Worm (Caenorhabditis elegans) whole organism, late embryonic: ENCODE measurements around the gene T04C12.9.

ENCODE experiments used
- C38D4.7 ChIP-seq: fragments of 200-800 bp; sonication (Bioruptor generic); optimal IDR thresholded peaks from 2 replicates; lab custom pipeline; 2018; ENCODE audit warnings: mild to moderate bottlenecking, missing genetic modification characterization, moderate library complexity, missing compliant biosample characterization
- K02D7.2 ChIP-seq: sonication (generic microtip); optimal IDR thresholded peaks from 2 replicates; lab custom pipeline; 2017; ENCODE audit warnings: mild to moderate bottlenecking, missing genetic modification characterization, missing compliant biosample characterization
- T23F11.4 ChIP-seq: fragments of 200-800 bp; sonication (Bioruptor generic); optimal IDR thresholded peaks from 2 replicates; lab custom pipeline; 2018; ENCODE audit warnings: mild to moderate bottlenecking, missing genetic modification characterization, missing compliant biosample characterization
- Y22D7AL.16 ChIP-seq: sonication (generic microtip); optimal IDR thresholded peaks from 2 replicates; lab custom pipeline; 2016; ENCODE audit warnings: missing genetic modification characterization, missing compliant biosample characterization
- ama-1 ChIP-seq: fragments of 150-350 bp; optimal IDR thresholded peaks from 2 replicates; lab custom pipeline; 2014
- ceh-14 ChIP-seq: sonication (generic microtip); optimal IDR thresholded peaks from 2 replicates; lab custom pipeline; 2016; ENCODE audit warnings: missing genotype, missing genetic modification characterization, missing compliant biosample characterization
- ceh-18 ChIP-seq: sonication (generic microtip); optimal IDR thresholded peaks from 2 replicates; lab custom pipeline; 2016; ENCODE audit warnings: missing genetic modification characterization, missing compliant biosample characterization
- ceh-2 ChIP-seq: sonication (generic microtip); optimal IDR thresholded peaks from 2 replicates; lab custom pipeline; 2016; ENCODE audit warnings: missing genotype, missing genetic modification characterization, missing compliant biosample characterization
- ceh-22 ChIP-seq: sonication (generic microtip); optimal IDR thresholded peaks from 2 replicates; lab custom pipeline; 2017; ENCODE audit warnings: missing biosample characterization, missing genetic modification characterization
- ceh-24 ChIP-seq: sonication (generic microtip); optimal IDR thresholded peaks from 2 replicates; lab custom pipeline; 2016; ENCODE audit warnings: mild to moderate bottlenecking, missing genetic modification characterization, missing compliant biosample characterization
- ceh-31 ChIP-seq: sonication (generic microtip); optimal IDR thresholded peaks from 2 replicates; lab custom pipeline; 2016; ENCODE audit warnings: missing genetic modification characterization, missing compliant biosample characterization
- ceh-45 ChIP-seq: fragments of 200-800 bp; sonication (Bioruptor generic); IDR thresholded peaks from 2 replicates; pipeline ENCODE4 v1.3.6; 2022; ENCODE audit warnings: missing genetic modification reagents, missing genetic modification characterization, missing compliant biosample characterization
- ceh-48 ChIP-seq: sonication (generic microtip); optimal IDR thresholded peaks from 2 replicates; lab custom pipeline; 2016; ENCODE audit warnings: missing genetic modification characterization, inconsistent platforms, missing compliant biosample characterization
- ceh-6 ChIP-seq: fragments of 200-800 bp; sonication (Bioruptor generic); optimal IDR thresholded peaks from 2 replicates; lab custom pipeline; 2018; ENCODE audit warnings: mild to moderate bottlenecking, missing genetic modification characterization, missing compliant biosample characterization
- ceh-9 ChIP-seq: sonication (generic microtip); optimal IDR thresholded peaks from 2 replicates; lab custom pipeline; 2016; ENCODE audit warnings: mild to moderate bottlenecking, missing genetic modification characterization, inconsistent platforms, missing compliant biosample characterization
- dve-1 ChIP-seq: sonication (generic microtip); optimal IDR thresholded peaks from 2 replicates; lab custom pipeline; 2017; ENCODE audit warnings: antibody characterized with exemption, mild to moderate bottlenecking, missing genetic modification characterization, missing compliant biosample characterization
- elt-4 ChIP-seq: sonication (generic microtip); optimal IDR thresholded peaks from 2 replicates; lab custom pipeline; 2016; ENCODE audit warnings: missing genetic modification characterization, missing compliant biosample characterization
- ets-4 ChIP-seq: sonication (generic microtip); optimal IDR thresholded peaks from 2 replicates; lab custom pipeline; 2016; ENCODE audit warnings: missing genetic modification characterization, missing compliant biosample characterization
- eyg-1 ChIP-seq: sonication (generic microtip); optimal IDR thresholded peaks from 2 replicates; lab custom pipeline; 2016; ENCODE audit warnings: missing genotype, missing genetic modification characterization, missing compliant biosample characterization
- fax-1 ChIP-seq: sonication (generic microtip); optimal IDR thresholded peaks from 2 replicates; lab custom pipeline; 2016; ENCODE audit warnings: missing genotype, missing genetic modification characterization, missing compliant biosample characterization
- gmeb-2 ChIP-seq: sonication (generic microtip); optimal IDR thresholded peaks from 2 replicates; lab custom pipeline; 2016; ENCODE audit warnings: missing genetic modification characterization, inconsistent platforms, missing compliant biosample characterization
- hlh-13 ChIP-seq: fragments of 200-800 bp; sonication (Bioruptor generic); optimal IDR thresholded peaks from 2 replicates; lab custom pipeline; 2018; ENCODE audit warnings: mild to moderate bottlenecking, missing genetic modification characterization, missing compliant biosample characterization
- hlh-15 ChIP-seq: sonication (generic microtip); optimal IDR thresholded peaks from 2 replicates; lab custom pipeline; 2016; ENCODE audit warnings: missing genetic modification characterization, missing compliant biosample characterization
- hlh-30 ChIP-seq: sonication (generic microtip); optimal IDR thresholded peaks from 2 replicates; lab custom pipeline; 2017; ENCODE audit warnings: antibody characterized with exemption, missing genetic modification characterization, missing compliant biosample characterization; ENCODE audit not compliant: insufficient read depth
- hlh-6 ChIP-seq: sonication (generic microtip); optimal IDR thresholded peaks from 2 replicates; lab custom pipeline; 2016; ENCODE audit warnings: missing genotype, missing genetic modification characterization, missing compliant biosample characterization
- lim-6 ChIP-seq: sonication (generic microtip); optimal IDR thresholded peaks from 2 replicates; lab custom pipeline; 2016; ENCODE audit warnings: missing genetic modification characterization, missing compliant biosample characterization
- madf-2 ChIP-seq: sonication (generic microtip); optimal IDR thresholded peaks from 2 replicates; lab custom pipeline; 2017; ENCODE audit warnings: missing genetic modification characterization, missing compliant biosample characterization
- nfya-1 ChIP-seq: sonication (generic microtip); optimal IDR thresholded peaks from 2 replicates; lab custom pipeline; 2017; ENCODE audit warnings: missing genetic modification characterization, mild to moderate bottlenecking, missing compliant biosample characterization, antibody characterized with exemption, moderate library complexity
- nhr-11 ChIP-seq: fragments of 150-350 bp; optimal IDR thresholded peaks from 2 replicates; lab custom pipeline; 2014; ENCODE audit warnings: missing biosample characterization, missing genetic modification characterization
- nhr-232 ChIP-seq: sonication (generic microtip); optimal IDR thresholded peaks from 2 replicates; lab custom pipeline; 2016; ENCODE audit warnings: missing genetic modification characterization, missing compliant biosample characterization
- npax-4 ChIP-seq: sonication (generic microtip); optimal IDR thresholded peaks from 2 replicates; lab custom pipeline; 2016; ENCODE audit warnings: missing genetic modification characterization, missing compliant biosample characterization
- pat-9 ChIP-seq: fragments of 200-800 bp; sonication (Bioruptor generic); optimal IDR thresholded peaks from 2 replicates; lab custom pipeline; 2018; ENCODE audit warnings: mild to moderate bottlenecking, missing genetic modification characterization, moderate library complexity, missing compliant biosample characterization
- pha-2 ChIP-seq: sonication (generic microtip); optimal IDR thresholded peaks from 2 replicates; lab custom pipeline; 2017; ENCODE audit warnings: mild to moderate bottlenecking, missing genetic modification characterization, missing compliant biosample characterization
- pha-4 ChIP-seq: fragments of 150-350 bp; optimal IDR thresholded peaks from 2 replicates; lab custom pipeline; 2018; ENCODE audit warnings: missing biosample characterization, missing genetic modification reagents, missing genetic modification characterization
- pqm-1 ChIP-seq: sonication (generic microtip); optimal IDR thresholded peaks from 2 replicates; lab custom pipeline; 2016; ENCODE audit warnings: missing genetic modification characterization, missing compliant biosample characterization
- ref-2 ChIP-seq: sonication (generic microtip); optimal IDR thresholded peaks from 2 replicates; lab custom pipeline; 2016; ENCODE audit warnings: missing genetic modification characterization, missing compliant biosample characterization
- rnt-1 ChIP-seq: sonication (generic microtip); optimal IDR thresholded peaks from 2 replicates; lab custom pipeline; 2016; ENCODE audit warnings: missing genetic modification characterization, missing compliant biosample characterization
- sdc-2 ChIP-seq: sonication (generic microtip); optimal IDR thresholded peaks from 2 replicates; lab custom pipeline; 2016; ENCODE audit warnings: missing genotype, missing genetic modification characterization, missing compliant biosample characterization
- sox-4 ChIP-seq: sonication (generic microtip); optimal IDR thresholded peaks from 2 replicates; lab custom pipeline; 2017; ENCODE audit warnings: mild to moderate bottlenecking, missing genetic modification characterization, inconsistent platforms, missing compliant biosample characterization
- syd-9 ChIP-seq: sonication (generic microtip); optimal IDR thresholded peaks from 2 replicates; lab custom pipeline; 2016; ENCODE audit warnings: mild to moderate bottlenecking, missing genetic modification characterization, moderate library complexity, missing compliant biosample characterization
- tbx-2 ChIP-seq: sonication (generic microtip); optimal IDR thresholded peaks from 2 replicates; lab custom pipeline; 2016; ENCODE audit warnings: missing genetic modification characterization, missing compliant biosample characterization
- tbx-7 ChIP-seq: sonication (generic microtip); optimal IDR thresholded peaks from 2 replicates; lab custom pipeline; 2016; ENCODE audit warnings: missing genotype, missing genetic modification characterization, missing compliant biosample characterization
- ttx-3 ChIP-seq: sonication (generic microtip); optimal IDR thresholded peaks from 2 replicates; lab custom pipeline; 2016; ENCODE audit warnings: missing genetic modification reagents, missing genetic modification characterization, missing compliant biosample characterization
- unc-3 ChIP-seq, 2 experiments: fragments of 200-800 bp in 1 of 2; sonication (Bioruptor generic) in 1 of 2; sonication (generic microtip) in 1 of 2; conservative IDR thresholded peaks in 1 of 2; optimal IDR thresholded peaks in 1 of 2; 2 replicates each; pipeline versions ENCODE4 v1.3.6 to Lab custom; 2016 to 2022; ENCODE audit warnings: missing compliant biosample characterization in 2 of 2, missing genetic modification characterization in 2 of 2, missing genetic modification reagents in 1 of 2
- unc-42 ChIP-seq: sonication (generic microtip); optimal IDR thresholded peaks from 2 replicates; lab custom pipeline; 2016; ENCODE audit warnings: missing genotype, missing genetic modification characterization, missing compliant biosample characterization
- unc-55 ChIP-seq: sonication (generic microtip); optimal IDR thresholded peaks from 2 replicates; lab custom pipeline; 2017; ENCODE audit warnings: missing biosample characterization, missing genetic modification reagents, missing genetic modification characterization
- unc-86 ChIP-seq: sonication (generic microtip); optimal IDR thresholded peaks from 2 replicates; lab custom pipeline; 2016; ENCODE audit warnings: missing genetic modification characterization, missing compliant biosample characterization
- zip-5 ChIP-seq: sonication (generic microtip); optimal IDR thresholded peaks from 2 replicates; lab custom pipeline; 2016; ENCODE audit warnings: missing genetic modification characterization, missing compliant biosample characterization
- ztf-16 ChIP-seq: sonication (generic microtip); optimal IDR thresholded peaks from 2 replicates; lab custom pipeline; 2017; ENCODE audit warnings: missing genetic modification characterization, missing compliant biosample characterization

The T04C12.9 gene

DNA sequence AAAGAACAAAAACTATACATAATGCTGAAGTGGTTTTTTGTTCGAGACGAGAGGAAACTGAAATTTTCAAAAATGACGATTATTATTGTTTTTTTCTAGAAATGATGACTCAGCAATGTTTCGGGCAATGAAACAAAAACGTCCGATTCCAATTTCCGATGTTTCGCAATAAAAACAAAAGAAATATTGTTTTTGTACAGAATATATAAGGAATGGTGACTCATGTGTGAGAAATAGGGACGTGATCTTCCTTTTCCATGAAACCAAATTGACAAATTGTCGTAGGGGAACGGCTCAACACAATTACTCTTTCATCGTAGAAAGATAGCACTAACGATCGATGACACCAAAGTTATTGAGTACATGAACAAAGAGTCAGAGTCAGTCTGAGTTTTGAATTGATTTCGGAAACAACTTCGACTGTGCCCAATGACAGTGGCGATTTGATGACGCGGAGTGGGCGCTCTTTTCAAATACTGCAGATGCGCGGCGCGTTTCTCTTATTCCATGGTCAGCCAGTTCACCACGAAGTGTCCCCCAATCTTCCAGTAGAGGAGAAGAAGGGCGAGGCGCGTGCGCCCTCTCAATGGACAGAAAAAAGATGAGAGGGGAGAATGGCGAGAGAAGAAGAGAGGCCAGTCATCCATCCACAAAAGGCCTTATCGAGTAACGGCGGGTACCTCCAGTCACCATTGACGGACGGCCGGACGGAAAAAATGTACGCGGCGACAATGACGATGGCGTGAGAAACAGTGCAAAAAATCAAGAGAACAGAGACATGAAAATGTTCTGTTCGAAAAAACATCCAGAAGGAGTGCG is 12.4 kb upstream of the T04C12.9 start:
- TF ChIP-seq tbx-2, result no peak
- no peak for TF ChIP-seq ceh-9 (tag; lab: Kevin White, UChicago)
- TF ChIP-seq nfya-1, result peak; percentile 23
- TF ChIP-seq ref-2 (tag; lab: Kevin White, UChicago), result peak; percentile 14
- TF ChIP-seq ceh-31 (tag; lab: Kevin White, UChicago), result peak; percentile 31
- TF ChIP-seq unc-3 (GFP tag; conservative IDR thresholded peaks at IDR 0.05; lab: Robert Waterston, UW), result no peak
- TF ChIP-seq unc-3 (tag; optimal IDR thresholded peaks at IDR 0.05; lab: Kevin White, UChicago), result no peak
- no peak for TF ChIP-seq ceh-6 (GFP tag; lab: Kevin White, UChicago)
- TF ChIP-seq ceh-2, result no peak
- no peak for TF ChIP-seq nhr-11 (tag; lab: Kevin White, UChicago)
- no peak for TF ChIP-seq ceh-45
- no peak for TF ChIP-seq ceh-24 (tag; lab: Kevin White, UChicago)
- no peak for TF ChIP-seq unc-86 (tag; lab: Kevin White, UChicago)
- TF ChIP-seq hlh-6 (tag; lab: Kevin White, UChicago), result peak; percentile 32
- TF ChIP-seq Y22D7AL.16 (tag; lab: Kevin White, UChicago), result no peak
- TF ChIP-seq hlh-13 (GFP tag; lab: Kevin White, UChicago), result no peak
- no peak for TF ChIP-seq syd-9
- TF ChIP-seq ceh-14 (tag; lab: Kevin White, UChicago), result no peak
- no peak for TF ChIP-seq dve-1 (tag; lab: Kevin White, UChicago)
- TF ChIP-seq zip-5, result no peak
- TF ChIP-seq ztf-16 (tag; lab: Kevin White, UChicago), result no peak
- no peak for TF ChIP-seq lim-6
- TF ChIP-seq sdc-2 (tag; lab: Kevin White, UChicago), result peak; percentile 26
- TF ChIP-seq hlh-30 (tag; lab: Kevin White, UChicago), result no peak
- TF ChIP-seq madf-2, result no peak
- TF ChIP-seq ets-4, result no peak
- peak; percentile 25 for TF ChIP-seq unc-42 (tag; lab: Kevin White, UChicago)
- peak; percentile 54 for TF ChIP-seq elt-4
- no peak for TF ChIP-seq npax-4 (tag; lab: Kevin White, UChicago)
- TF ChIP-seq gmeb-2 (tag; lab: Kevin White, UChicago), result no peak
- TF ChIP-seq T23F11.4 (GFP tag; lab: Kevin White, UChicago), result no peak
- no peak for TF ChIP-seq pha-4 (tag; lab: Kevin White, UChicago)
- TF ChIP-seq pat-9 (tag; lab: Kevin White, UChicago), result no peak
- TF ChIP-seq pha-2 (tag; lab: Kevin White, UChicago), result no peak
- TF ChIP-seq fax-1, result no peak
- TF ChIP-seq sox-4, result no peak
- no peak for TF ChIP-seq K02D7.2 (tag; lab: Kevin White, UChicago)
- no peak for TF ChIP-seq eyg-1
- peak; percentile 13 for TF ChIP-seq ceh-18
- TF ChIP-seq, all 69 proteins: peak for 8

DNA sequence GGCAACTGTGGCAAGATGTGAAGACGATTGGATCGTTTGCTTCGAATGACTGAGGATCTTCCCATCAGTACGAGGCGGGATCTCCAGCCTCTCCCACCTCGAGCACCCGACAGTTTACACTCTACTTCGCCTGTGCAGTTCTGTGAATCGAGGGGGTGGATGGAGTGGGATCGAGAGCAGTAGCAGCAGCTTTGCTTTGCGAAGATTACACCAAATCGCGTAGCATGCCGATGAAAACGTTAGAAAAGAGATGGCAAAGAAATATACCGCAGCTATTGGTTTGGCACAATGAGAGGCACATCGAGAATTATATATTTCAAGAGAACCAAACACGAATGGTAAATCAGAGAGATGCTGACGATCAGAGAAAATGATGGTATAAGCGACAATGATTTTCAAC is 11.4 kb upstream of the T04C12.9 start, which contains the start of gene act-3:
TSS of gene act-3 (minus strand) at position 51 of the 400 bp plus-strand sequence.
- TF ChIP-seq K02D7.2 (tag; lab: Kevin White, UChicago) (no peak), ceh-22 (tag; lab: Kevin White, UChicago) (no peak), nfya-1 (peak; percentile 53), nhr-232 (tag; lab: Kevin White, UChicago) (no peak), pat-9 (tag; lab: Kevin White, UChicago) (no peak), tbx-7 (tag; lab: Kevin White, UChicago) (no peak), rnt-1 (tag; lab: Kevin White, UChicago) (peak; percentile 67), ceh-18 (peak; percentile 92), zip-5 (no peak), ceh-31 (tag; lab: Kevin White, UChicago) (no peak), C38D4.7 (GFP tag; lab: Kevin White, UChicago) (no peak), pqm-1 (tag; lab: Kevin White, UChicago) (no peak), ama-1 (lab: Kevin White, UChicago) (no peak), pha-4 (tag; lab: Kevin White, UChicago) (no peak), ceh-48 (tag; lab: Kevin White, UChicago) (no peak), ttx-3 (tag; lab: Kevin White, UChicago) (no peak), unc-55 (GFP tag; lab: Kevin White, UChicago) (peak; percentile 27), unc-86 (tag; lab: Kevin White, UChicago) (no peak), hlh-15 (tag; lab: Kevin White, UChicago) (no peak)
